Worm (Caenorhabditis elegans) whole organism, L4 larva: ENCODE measurements around the gene ZC449.4.
A peak's percentile ranks its signal among the peaks of the same experiment; 100 is the strongest.

Experiments
- T20F7.1 ChIP-seq: fragments of 200-800 bp; sonication (Bioruptor generic); optimal IDR thresholded peaks from 2 replicates; lab custom pipeline; 2018; ENCODE audit warnings: mild to moderate bottlenecking, missing genetic modification characterization, missing compliant biosample characterization
- Y5F2A.4 ChIP-seq: fragments of 200-800 bp; sonication (Bioruptor generic); optimal IDR thresholded peaks from 2 replicates; lab custom pipeline; 2018; ENCODE audit warnings: mild to moderate bottlenecking, missing genetic modification characterization, missing compliant biosample characterization
- aha-1 ChIP-seq: fragments of 150-350 bp; peaks from one replicate; lab custom pipeline; 2014; ENCODE audit warnings: missing biosample characterization, missing genetic modification characterization
- ama-1 ChIP-seq: fragments of 150-350 bp; optimal IDR thresholded peaks from 2 replicates; lab custom pipeline; 2014; ENCODE audit warnings: inconsistent platforms, mixed read lengths
- ceh-20 ChIP-seq: fragments of 200-800 bp; sonication (Bioruptor generic); IDR thresholded peaks from 2 replicates; pipeline ENCODE4 v1.3.6; 2022; ENCODE audit warnings: missing genetic modification reagents, missing genetic modification characterization, missing compliant biosample characterization
- ceh-28 ChIP-seq: fragments of 150-350 bp; optimal IDR thresholded peaks from 2 replicates; lab custom pipeline; 2014; ENCODE audit warnings: missing biosample characterization, missing genetic modification reagents, missing genetic modification characterization
- ceh-62 ChIP-seq: sonication (generic microtip); optimal IDR thresholded peaks from 2 replicates; lab custom pipeline; 2017; ENCODE audit warnings: missing biosample characterization, missing genetic modification characterization
- ces-1 ChIP-seq: fragments of 150-350 bp; sonication (generic microtip); optimal IDR thresholded peaks from 4 replicates; lab custom pipeline; 2014; ENCODE audit warnings: missing biosample characterization, missing genetic modification reagents, missing genetic modification characterization
- ctbp-1 ChIP-seq: fragments of 200-800 bp; sonication (Bioruptor generic); IDR thresholded peaks from 2 replicates; pipeline ENCODE4 v1.3.6; 2022; ENCODE audit warnings: missing genetic modification reagents, missing genetic modification characterization, missing compliant biosample characterization
- daf-16 ChIP-seq, 3 experiments: sonication (generic microtip); optimal IDR thresholded peaks; 2 replicates each; lab custom pipeline; 2016 to 2017; ENCODE audit warnings: missing genetic modification characterization in 3 of 3, missing genetic modification reagents in 3 of 3, mild to moderate bottlenecking in 2 of 3, missing compliant biosample characterization in 2 of 3, missing biosample characterization in 1 of 3, moderate library complexity in 1 of 3
- dmd-6 ChIP-seq: fragments of 200-800 bp; sonication (Bioruptor generic); IDR thresholded peaks from 2 replicates; pipeline ENCODE4 v1.3.6; 2022; ENCODE audit warnings: missing genetic modification reagents, missing genetic modification characterization, missing compliant biosample characterization
- dpl-1 ChIP-seq: fragments of 150-350 bp; optimal IDR thresholded peaks from 2 replicates; lab custom pipeline; 2014; ENCODE audit warnings: missing biosample characterization, missing genetic modification reagents, missing genetic modification characterization
- egl-43 ChIP-seq: fragments of 200-800 bp; sonication (Bioruptor generic); IDR thresholded peaks from 2 replicates; pipeline ENCODE4 v1.3.6; 2022; ENCODE audit warnings: missing genetic modification reagents, missing genetic modification characterization, missing compliant biosample characterization
- fos-1 ChIP-seq: fragments of 150-350 bp; optimal IDR thresholded peaks from 2 replicates; lab custom pipeline; 2014; ENCODE audit warnings: missing biosample characterization, missing genetic modification characterization
- hif-1 ChIP-seq, 2 experiments: sonication (generic microtip); optimal IDR thresholded peaks; 2 replicates each; lab custom pipeline; 2016 to 2017; ENCODE audit warnings: missing compliant biosample characterization in 2 of 2, missing genetic modification characterization in 2 of 2, missing genetic modification reagents in 2 of 2, missing genotype in 2 of 2, mild to moderate bottlenecking in 1 of 2
- hlh-11 ChIP-seq: fragments of 200-800 bp; sonication (Bioruptor generic); optimal IDR thresholded peaks from 2 replicates; lab custom pipeline; 2018; ENCODE audit warnings: mild to moderate bottlenecking, missing genetic modification characterization, missing compliant biosample characterization
- hlh-30 ChIP-seq: sonication (generic microtip); optimal IDR thresholded peaks from 2 replicates; lab custom pipeline; 2017; ENCODE audit warnings: antibody characterized with exemption, mild to moderate bottlenecking, missing genetic modification characterization, missing compliant biosample characterization; ENCODE audit not compliant: insufficient read depth
- jun-1 ChIP-seq: fragments of 150-350 bp; optimal IDR thresholded peaks from 2 replicates; lab custom pipeline; 2014; ENCODE audit warnings: missing biosample characterization, missing genetic modification reagents, missing genetic modification characterization
- lim-7 ChIP-seq: fragments of 200-800 bp; sonication (Bioruptor generic); IDR thresholded peaks from 2 replicates; pipeline ENCODE4 v1.3.6; 2022; ENCODE audit warnings: missing genetic modification characterization, missing compliant biosample characterization
- lir-3 ChIP-seq: sonication (generic microtip); optimal IDR thresholded peaks from 2 replicates; lab custom pipeline; 2016; ENCODE audit warnings: mild to moderate bottlenecking, missing genetic modification characterization, missing compliant biosample characterization
- madf-9 ChIP-seq: fragments of 200-800 bp; sonication (Bioruptor generic); conservative IDR thresholded peaks from 2 replicates; pipeline ENCODE4 v1.3.6; 2022; ENCODE audit warnings: missing genetic modification reagents, missing genetic modification characterization, missing compliant biosample characterization
- mdl-1 ChIP-seq, 2 experiments: fragments of 150-350 bp in 1 of 2; sonication (generic microtip) in 1 of 2; optimal IDR thresholded peaks; 2 replicates each; lab custom pipeline; 2014 to 2017; ENCODE audit warnings: missing biosample characterization in 2 of 2, missing genetic modification characterization in 2 of 2
- mxl-2 ChIP-seq: fragments of 200-800 bp; sonication (Bioruptor generic); conservative IDR thresholded peaks from 2 replicates; pipeline ENCODE4 v1.3.6; 2022; ENCODE audit warnings: missing genetic modification reagents, missing genetic modification characterization, missing compliant biosample characterization
- mxl-3 ChIP-seq: fragments of 200-800 bp; sonication (Bioruptor generic); optimal IDR thresholded peaks from 2 replicates; lab custom pipeline; 2018; ENCODE audit warnings: mild to moderate bottlenecking, missing genetic modification characterization, missing compliant biosample characterization
- nhr-237 ChIP-seq: sonication (generic microtip); optimal IDR thresholded peaks from 2 replicates; lab custom pipeline; 2017; ENCODE audit warnings: missing biosample characterization, missing genetic modification characterization
- nhr-28 ChIP-seq: fragments of 150-350 bp; optimal IDR thresholded peaks from 2 replicates; lab custom pipeline; 2014; ENCODE audit warnings: missing biosample characterization, missing genetic modification characterization
- nhr-42 ChIP-seq: fragments of 200-800 bp; sonication (Bioruptor generic); IDR thresholded peaks from 2 replicates; pipeline ENCODE4 v1.3.6; 2022; ENCODE audit warnings: missing genetic modification characterization, missing compliant biosample characterization
- nhr-48 ChIP-seq: sonication (generic microtip); optimal IDR thresholded peaks from 2 replicates; lab custom pipeline; 2016; ENCODE audit warnings: mild to moderate bottlenecking, missing genetic modification characterization, missing compliant biosample characterization
- nhr-6 ChIP-seq: fragments of 150-350 bp; optimal IDR thresholded peaks from 2 replicates; lab custom pipeline; 2014; ENCODE audit warnings: missing biosample characterization, missing genetic modification characterization
- php-3 ChIP-seq: fragments of 200-800 bp; sonication (Bioruptor generic); IDR thresholded peaks from 2 replicates; pipeline ENCODE4 v1.3.6; 2022; ENCODE audit warnings: missing genetic modification reagents, missing genetic modification characterization, missing compliant biosample characterization
- pqm-1 ChIP-seq: sonication (generic microtip); optimal IDR thresholded peaks from 2 replicates; lab custom pipeline; 2017; ENCODE audit warnings: missing biosample characterization, missing genetic modification characterization
- saeg-2 ChIP-seq: fragments of 200-800 bp; sonication (Bioruptor generic); IDR thresholded peaks from 2 replicates; pipeline ENCODE4 v1.3.6; 2022; ENCODE audit warnings: missing genetic modification reagents, missing genetic modification characterization, missing compliant biosample characterization
- set-16 ChIP-seq: fragments of 200-800 bp; sonication (Bioruptor generic); IDR thresholded peaks from 2 replicates; pipeline ENCODE4 v1.3.6; 2022; ENCODE audit warnings: missing genetic modification reagents, missing genetic modification characterization, missing compliant biosample characterization
- spr-1 ChIP-seq: sonication (generic microtip); optimal IDR thresholded peaks from 2 replicates; lab custom pipeline; 2016; ENCODE audit warnings: mild to moderate bottlenecking, missing genetic modification characterization, missing compliant biosample characterization
- spr-3 ChIP-seq: fragments of 200-800 bp; sonication (Bioruptor generic); optimal IDR thresholded peaks from 2 replicates; lab custom pipeline; 2018; ENCODE audit warnings: mild to moderate bottlenecking, missing genetic modification characterization, missing compliant biosample characterization
- tag-97 ChIP-seq: fragments of 200-800 bp; sonication (Bioruptor generic); IDR thresholded peaks from 2 replicates; pipeline ENCODE4 v1.3.6; 2022; ENCODE audit warnings: missing genetic modification characterization, missing compliant biosample characterization
- unc-130 ChIP-seq: sonication (generic microtip); optimal IDR thresholded peaks from 2 replicates; lab custom pipeline; 2016; ENCODE audit warnings: missing genetic modification reagents, missing genetic modification characterization, missing compliant biosample characterization
- unc-62 ChIP-seq, 3 experiments: fragments of 150-350 bp in 1 of 3; sonication (generic microtip); optimal IDR thresholded peaks in 2 of 3; peaks in 1 of 3; 1 replicate in 1 of 3; 2 replicates in 2 of 3; lab custom pipeline; 2014 to 2017; ENCODE audit warnings: missing biosample characterization in 3 of 3, missing genetic modification characterization in 3 of 3, missing genetic modification reagents in 3 of 3, missing genotype in 1 of 3
- zag-1 ChIP-seq: fragments of 150-350 bp; optimal IDR thresholded peaks from 2 replicates; lab custom pipeline; 2014; ENCODE audit warnings: missing biosample characterization, missing genetic modification characterization
- ztf-7 ChIP-seq: fragments of 150-350 bp; optimal IDR thresholded peaks from 2 replicates; lab custom pipeline; 2014; ENCODE audit warnings: missing biosample characterization, missing genetic modification characterization

Gene ZC449.4

ce11 chrX:5009000-5009399 is 24.8 kb downstream of the ZC449.4 start, which contains the start of gene hsd-3:
Gene hsd-3, plus strand, starts transcription at chrX:5009300.
- TF ChIP-seq dmd-6 (GFP tag; lab: Robert Waterston, UW) (peak; percentile 17; the same call in 1 of the 2 replicates), nhr-28 (tag; lab: Kevin White, UChicago) (no peak)

ce11 chrX:5006972-5007371 is 26.8 kb downstream of the ZC449.4 start:
- peak; percentile 32 for TF ChIP-seq nhr-28 (tag; lab: Kevin White, UChicago)
- no peak for TF ChIP-seq nhr-237 (tag; lab: Kevin White, UChicago)
- TF ChIP-seq pqm-1 (tag; lab: Kevin White, UChicago), result peak; percentile 54
- no peak for TF ChIP-seq daf-16 (GFP tag; optimal IDR thresholded peaks at IDR 0.05; lab: Kevin White, UChicago)
- TF ChIP-seq daf-16 (tag; optimal IDR thresholded peaks at IDR 0.05; lab: Kevin White, UChicago), result peak; percentile 42

- TF ChIP-seq madf-9 (GFP tag; lab: Robert Waterston, UW) (no peak), unc-130 (no peak), zag-1 (tag; lab: Kevin White, UChicago) (no peak), saeg-2 (GFP tag; lab: Robert Waterston, UW) (no peak), fos-1 (no peak), egl-43 (no peak), php-3 (GFP tag; lab: Robert Waterston, UW) (no peak), ceh-28 (no peak), nhr-6 (tag; lab: Kevin White, UChicago) (no peak), set-16 (no peak), T20F7.1 (GFP tag; lab: Kevin White, UChicago) (no peak), ces-1 (GFP tag; lab: Kevin White, UChicago) (no peak)
Observed at ce11 chrX:5004940-5005339, 28.8 kb downstream of the ZC449.4 start, which contains the start of gene hsd-2. Gene hsd-2, plus strand, starts transcription at chrX:5005240.

ce11 chrX:4998875-4999274 is 34.9 kb downstream of the ZC449.4 start, which contains the start of gene set-30:
Gene set-30, plus strand, starts transcription at chrX:4999270.
- TF ChIP-seq egl-43, result 0 out of 2 replicates have a peak, but pooled peaks have one; percentile 14
- no peak for TF ChIP-seq nhr-48 (tag; lab: Kevin White, UChicago)
- peak; percentile 4 for TF ChIP-seq hlh-30 (tag; lab: Kevin White, UChicago)

ce11 chrX:4997548-4998087 is 36.1 kb downstream of the ZC449.4 start, which contains the start of gene ZC8.6:
Gene ZC8.6, minus strand, starts transcription at chrX:4997598.
- TF ChIP-seq hlh-11, result peak; percentile 67
- no peak for TF ChIP-seq unc-62 (GFP tag; optimal IDR thresholded peaks at IDR 0.05 in 1 of 2; lab: Kevin White, UChicago)
- no peak for TF ChIP-seq unc-62 (tag; optimal IDR thresholded peaks at IDR 0.05; lab: Kevin White, UChicago)
- no peak for TF ChIP-seq lir-3 (tag; lab: Kevin White, UChicago)
- no peak for TF ChIP-seq nhr-6 (tag; lab: Kevin White, UChicago)
- TF ChIP-seq egl-43, result no peak
- no peak for TF ChIP-seq php-3 (GFP tag; lab: Robert Waterston, UW)
- TF ChIP-seq spr-1 (tag; lab: Kevin White, UChicago), result no peak
- no peak for TF ChIP-seq ctbp-1 (GFP tag; lab: Robert Waterston, UW)
- TF ChIP-seq Y5F2A.4, result no peak
- no peak for TF ChIP-seq tag-97 (GFP tag; lab: Robert Waterston, UW)
- TF ChIP-seq nhr-42, result no peak
- TF ChIP-seq jun-1 (tag; lab: Kevin White, UChicago), result no peak
- peak; percentile 58 for TF ChIP-seq nhr-28 (tag; lab: Kevin White, UChicago)
- TF ChIP-seq ama-1, result no peak
- TF ChIP-seq daf-16 (GFP tag; optimal IDR thresholded peaks at IDR 0.05; lab: Kevin White, UChicago), result no peak
- TF ChIP-seq daf-16 (tag; optimal IDR thresholded peaks at IDR 0.05; lab: Kevin White, UChicago), result peak; percentile 25
- TF ChIP-seq pqm-1 (tag; lab: Kevin White, UChicago), result peak; percentile 3
- no peak for TF ChIP-seq unc-130
- no peak for TF ChIP-seq ceh-62 (tag; lab: Kevin White, UChicago)
- TF ChIP-seq dmd-6 (GFP tag; lab: Robert Waterston, UW), result no peak; the same call in 1 of the 2 replicates
- no peak for TF ChIP-seq ztf-7 (tag; lab: Kevin White, UChicago)
- TF ChIP-seq nhr-237 (tag; lab: Kevin White, UChicago), result no peak
- no peak for TF ChIP-seq ceh-20 (GFP tag; lab: Robert Waterston, UW)
- TF ChIP-seq lim-7 (GFP tag; lab: Robert Waterston, UW), result no peak
- TF ChIP-seq mxl-3 (GFP tag; lab: Kevin White, UChicago), result peak; percentile 26
- peak in 1 of 2 experiments; percentile 33 for TF ChIP-seq mdl-1 (tag; optimal IDR thresholded peaks at IDR 0.05; lab: Kevin White, UChicago)
- TF ChIP-seq spr-3 (GFP tag; lab: Kevin White, UChicago), result no peak
- TF ChIP-seq aha-1, result no peak
- peak in 1 of 2 experiments; percentile 27 for TF ChIP-seq hif-1 (tag; optimal IDR thresholded peaks at IDR 0.05; lab: Kevin White, UChicago)
- peak; percentile 13 for TF ChIP-seq hlh-30 (tag; lab: Kevin White, UChicago)
- TF ChIP-seq dpl-1 (GFP tag; lab: Kevin White, UChicago), result peak; percentile 14
- no peak for TF ChIP-seq mxl-2 (GFP tag; lab: Robert Waterston, UW)
- no peak for TF ChIP-seq madf-9 (GFP tag; lab: Robert Waterston, UW)
